Fruit fly (Drosophila melanogaster): ENCODE measurements around the gene CG14095.
A peak's percentile ranks its signal among the peaks of the same experiment; 100 is the strongest.

The CG14095 gene

dm6 chr3L:19486398-19486797 is 21.8 kb upstream of the CG14095 start, which contains the start of gene brv1:
Gene brv1, minus strand, starts transcription at chr3L:19486498.
- TF ChIP-seq CG6163 (GFP tag; IDR thresholded peaks at IDR 0.05) = no peak
- TF ChIP-seq fd59A (GFP tag; optimal IDR thresholded peaks at IDR 0.05) = no peak
- no peak for TF ChIP-seq Hr38 (GFP tag; optimal IDR thresholded peaks at IDR 0.05)
- no peak for TF ChIP-seq Hr4 (GFP tag; optimal IDR thresholded peaks at IDR 0.05)
- no peak for TF ChIP-seq CG8632 (GFP tag; optimal IDR thresholded peaks at IDR 0.05)
- TF ChIP-seq Eip75B (GFP tag; optimal IDR thresholded peaks at IDR 0.05) = no peak
- TF ChIP-seq Blimp-1 (GFP tag; optimal IDR thresholded peaks at IDR 0.05) = no peak
- no peak for TF ChIP-seq esn (GFP tag; optimal IDR thresholded peaks at IDR 0.05)
- TF ChIP-seq ss (GFP tag; optimal IDR thresholded peaks at IDR 0.05) = no peak
- no peak for TF ChIP-seq CG7368 (GFP tag; optimal IDR thresholded peaks at IDR 0.05)
- TF ChIP-seq CG6808 (GFP tag; optimal IDR thresholded peaks at IDR 0.05) = no peak
- no peak for TF ChIP-seq Met (GFP tag; optimal IDR thresholded peaks at IDR 0.05)

dm6 chr3L:19483007-19483406 is 18.4 kb upstream of the CG14095 start:
- TF ChIP-seq spab (GFP tag; optimal IDR thresholded peaks at IDR 0.05) = no peak
- no peak for TF ChIP-seq CG16779 (tag; optimal IDR thresholded peaks at IDR 0.05)
- no peak for TF ChIP-seq CG4318 (GFP tag; optimal IDR thresholded peaks at IDR 0.05)
- TF ChIP-seq OdsH (GFP tag; optimal IDR thresholded peaks at IDR 0.05) = no peak
- TF ChIP-seq CG10631 (GFP tag; optimal IDR thresholded peaks at IDR 0.05) = no peak
- no peak for TF ChIP-seq vri (GFP tag; optimal IDR thresholded peaks at IDR 0.05)
- no peak for TF ChIP-seq CG11762 (GFP tag; optimal IDR thresholded peaks at IDR 0.05; ENCODE audit: insufficient read depth)
- TF ChIP-seq lz (GFP tag; optimal IDR thresholded peaks at IDR 0.05) = no peak
- no peak for TF ChIP-seq Ets21C (GFP tag; optimal IDR thresholded peaks at IDR 0.05)
- TF ChIP-seq ss (GFP tag; optimal IDR thresholded peaks at IDR 0.05) = no peak
- no peak for TF ChIP-seq CG3919 (GFP tag; optimal IDR thresholded peaks at IDR 0.05)
- no peak for TF ChIP-seq CG6163 (GFP tag; IDR thresholded peaks at IDR 0.05)
- no peak for TF ChIP-seq salr (GFP tag; optimal IDR thresholded peaks at IDR 0.05)
- TF ChIP-seq CG11294 (GFP tag; IDR thresholded peaks at IDR 0.05) = no peak
- no peak for TF ChIP-seq Hr39 (GFP tag; optimal IDR thresholded peaks at IDR 0.05)
- no peak for TF ChIP-seq dac (GFP tag; optimal IDR thresholded peaks at IDR 0.05)
- TF ChIP-seq CG8632 (GFP tag; optimal IDR thresholded peaks at IDR 0.05) = no peak

- TF ChIP-seq ss (GFP tag; optimal IDR thresholded peaks at IDR 0.05) = no peak
- TF ChIP-seq Hr38 (GFP tag; optimal IDR thresholded peaks at IDR 0.05) = no peak
- TF ChIP-seq CG6792 (GFP tag; optimal IDR thresholded peaks at IDR 0.05) = no peak
- no peak for TF ChIP-seq CG6163 (GFP tag; IDR thresholded peaks at IDR 0.05)
- TF ChIP-seq achi (GFP tag; optimal IDR thresholded peaks at IDR 0.05) = no peak
- no peak for TF ChIP-seq Eip93F (GFP tag; optimal IDR thresholded peaks at IDR 0.05)
- no peak for TF ChIP-seq pdm3 (GFP tag; optimal IDR thresholded peaks at IDR 0.05)
- TF ChIP-seq net (GFP tag; optimal IDR thresholded peaks at IDR 0.05) = no peak
- no peak for TF ChIP-seq CG8119 (GFP tag; IDR thresholded peaks at IDR 0.05)
- TF ChIP-seq CG3919 (GFP tag; optimal IDR thresholded peaks at IDR 0.05) = no peak
- no peak for TF ChIP-seq CG6276 (GFP tag; optimal IDR thresholded peaks at IDR 0.05)
These were observed 17.5 kb upstream of the CG14095 start for dm6 chr3L:19482014-19482413.

dm6 chr3L:19481209-19481608 is 16.6 kb upstream of the CG14095 start:
- peak; percentile 50 for TF ChIP-seq Eip78C (GFP tag)
- TF ChIP-seq Sox14 (GFP tag; optimal IDR thresholded peaks at IDR 0.05) = no peak
- TF ChIP-seq CG32006 (GFP tag; optimal IDR thresholded peaks at IDR 0.05) = no peak
- TF ChIP-seq Met (GFP tag; optimal IDR thresholded peaks at IDR 0.05) = no peak
- TF ChIP-seq lz (GFP tag; optimal IDR thresholded peaks at IDR 0.05) = no peak
- TF ChIP-seq CG6808 (GFP tag; optimal IDR thresholded peaks at IDR 0.05) = no peak
- TF ChIP-seq CG7368 (GFP tag; optimal IDR thresholded peaks at IDR 0.05) = no peak
- TF ChIP-seq eg (GFP tag; IDR thresholded peaks at IDR 0.05) = 0 out of 3 replicates have a peak, but pooled peaks have one; percentile 13
- peak in 1 of 2 experiments; percentile 6 for TF ChIP-seq ss (GFP tag; optimal IDR thresholded peaks at IDR 0.05)
- TF ChIP-seq pdm3 (GFP tag; optimal IDR thresholded peaks at IDR 0.05) = no peak
- TF ChIP-seq svp (GFP tag) = peak; percentile 19
- TF ChIP-seq CG10631 (GFP tag; optimal IDR thresholded peaks at IDR 0.05) = no peak
- no peak for TF ChIP-seq CG6792 (GFP tag; optimal IDR thresholded peaks at IDR 0.05)
